Fruit fly (Drosophila melanogaster) whole organism, pupa: ENCODE data around the gene Sid.

Experiments
- CG10348 ChIP-seq: fragments of 200-800 bp; sonication (Bioruptor generic); IDR thresholded peaks from 2 replicates; pipeline ENCODE4 v1.3.6; 2022; ENCODE audit warnings: missing biosample characterization, missing genetic modification characterization
- CG14655 ChIP-seq: fragments of 200-800 bp; sonication (Bioruptor generic); optimal IDR thresholded peaks from 3 replicates; lab custom pipeline; 2017; ENCODE audit warnings: mild to moderate bottlenecking, missing biosample characterization, missing genetic modification reagents, missing genetic modification characterization
- CG17806 ChIP-seq: fragments of 200-800 bp; sonication (Bioruptor generic); optimal IDR thresholded peaks from 2 replicates; lab custom pipeline; 2018; ENCODE audit warnings: missing biosample characterization, mild to moderate bottlenecking, missing genetic modification characterization, moderate library complexity
- CG32121 ChIP-seq: fragments of 200-800 bp; sonication (Bioruptor generic); IDR thresholded peaks from 2 replicates; pipeline ENCODE4 v1.3.6; 2022; ENCODE audit warnings: missing biosample characterization, missing genetic modification characterization
- CG8159 ChIP-seq: fragments of 200-800 bp; sonication (Bioruptor generic); optimal IDR thresholded peaks from 3 replicates; lab custom pipeline; 2018; ENCODE audit warnings: missing biosample characterization, mild to moderate bottlenecking, missing genetic modification characterization, moderate library complexity
- CG8301 ChIP-seq: fragments of 200-800 bp; sonication (Bioruptor generic); optimal IDR thresholded peaks from 2 replicates; lab custom pipeline; 2018; ENCODE audit warnings: missing biosample characterization, mild to moderate bottlenecking, missing genetic modification characterization
- EcR ChIP-seq: fragments of 200-800 bp; sonication (Bioruptor generic); optimal IDR thresholded peaks from 3 replicates; lab custom pipeline; 2019; ENCODE audit warnings: missing biosample characterization, missing genetic modification characterization, mild to moderate bottlenecking, moderate library complexity, missing genetic modification reagents
- Pif1A ChIP-seq: fragments of 200-800 bp; sonication (Bioruptor generic); optimal IDR thresholded peaks from 3 replicates; lab custom pipeline; 2016; ENCODE audit warnings: missing biosample characterization, missing genetic modification characterization
- Pif1B ChIP-seq: fragments of 200-800 bp; sonication (Bioruptor generic); optimal IDR thresholded peaks from 3 replicates; lab custom pipeline; 2016; ENCODE audit warnings: missing biosample characterization, missing genetic modification characterization
- gl ChIP-seq: fragments of 200-800 bp; sonication (Bioruptor generic); optimal IDR thresholded peaks from 2 replicates; lab custom pipeline; 2018; ENCODE audit warnings: missing biosample characterization, mild to moderate bottlenecking, missing genetic modification characterization

- no peak for TF ChIP-seq CG32121
- no peak for TF ChIP-seq CG17806
- no peak for TF ChIP-seq Pif1A (GFP tag; lab: Kevin White, UChicago)
- no peak for TF ChIP-seq CG8301 (tag; lab: Kevin White, UChicago)
- TF ChIP-seq EcR: no peak
- no peak for TF ChIP-seq CG8159 (tag; lab: Kevin White, UChicago)
- no peak for TF ChIP-seq CG14655 (GFP tag; lab: Kevin White, UChicago)
- no peak for TF ChIP-seq gl (tag; lab: Kevin White, UChicago)
- no peak for TF ChIP-seq CG10348 (GFP tag; lab: Robert Waterston, UW)
- no peak for TF ChIP-seq Pif1B
Observed at dm6 chr3R:28642791-28643190, 27.7 kb upstream of the Sid start, which contains the start of gene CG14062.
